Worm (Caenorhabditis elegans): Measurements from ENCODE around the gene lgc-21.

lgc-21 gene

DNA sequence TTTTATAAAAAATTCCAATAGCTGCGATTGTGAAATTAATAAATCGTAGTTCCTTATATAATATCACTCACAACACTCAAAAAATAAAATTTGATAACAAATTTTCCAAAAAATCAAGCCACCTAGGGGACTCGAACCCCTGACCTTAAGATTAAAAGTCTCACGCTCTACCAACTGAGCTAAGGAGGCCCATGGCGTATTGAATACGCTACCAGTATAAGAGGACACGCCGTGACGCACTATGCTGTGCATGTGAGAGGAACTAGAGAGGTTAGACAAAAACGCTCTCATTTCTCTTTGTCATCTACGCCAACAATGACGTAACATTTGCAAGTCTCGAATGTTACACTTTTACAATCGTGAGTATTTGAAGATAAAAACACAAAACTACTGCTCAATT, 4.0 kb downstream of the lgc-21 start (continued):
- TF ChIP-seq Y75B8A.6 (GFP tag; IDR thresholded peaks at IDR 0.05): peak; percentile 75; the same call in 1 of the 2 replicates
- TF ChIP-seq hif-1 (tag; optimal IDR thresholded peaks at IDR 0.05): peak; percentile 55 to 76
- peak; percentile 72 for TF ChIP-seq ceh-32 (tag; optimal IDR thresholded peaks at IDR 0.05; ENCODE audit: poor library complexity)
- peak; percentile 28 for TF ChIP-seq fkh-10 (GFP tag; optimal IDR thresholded peaks at IDR 0.05)
- TF ChIP-seq aly-2 (tag; optimal IDR thresholded peaks at IDR 0.05): peak; percentile 56
- TF ChIP-seq ceh-82 (tag; optimal IDR thresholded peaks at IDR 0.05): no peak
- peak; percentile 90 to 91 for TF ChIP-seq daf-16 (GFP tag; optimal IDR thresholded peaks at IDR 0.05)
- peak; percentile 91 for TF ChIP-seq daf-16 (tag; optimal IDR thresholded peaks at IDR 0.05)
- TF ChIP-seq nhr-11 (tag; optimal IDR thresholded peaks at IDR 0.05): peak; percentile 86
- TF ChIP-seq mdt-29 (GFP tag; IDR thresholded peaks at IDR 0.05): peak; percentile 80
- peak; percentile 96 for TF ChIP-seq ceh-20 (GFP tag; IDR thresholded peaks at IDR 0.05)
- peak; percentile 95 for TF ChIP-seq nhr-111 (GFP tag; optimal IDR thresholded peaks at IDR 0.05)
- TF ChIP-seq T26A8.4 (GFP tag; IDR thresholded peaks at IDR 0.05): peak; percentile 94
- TF ChIP-seq lim-7 (GFP tag; IDR thresholded peaks at IDR 0.05): peak; percentile 100
- no peak for TF ChIP-seq nhr-237 (tag; optimal IDR thresholded peaks at IDR 0.05)
- TF ChIP-seq spr-1 (tag; optimal IDR thresholded peaks at IDR 0.05): peak; percentile 81
- peak; percentile 97 for TF ChIP-seq dmd-8 (GFP tag; IDR thresholded peaks at IDR 0.05)
- TF ChIP-seq ceh-28 (tag; optimal IDR thresholded peaks at IDR 0.05): peak; percentile 18
- no peak for TF ChIP-seq skn-1 (tag; optimal IDR thresholded peaks at IDR 0.05)
- no peak for TF ChIP-seq set-16 (GFP tag; IDR thresholded peaks at IDR 0.05)
- peak; percentile 88 for TF ChIP-seq saeg-2 (GFP tag; IDR thresholded peaks at IDR 0.05)
- TF ChIP-seq mep-1 (tag; optimal IDR thresholded peaks at IDR 0.05): peak; percentile 95
- TF ChIP-seq cey-2 (tag; optimal IDR thresholded peaks at IDR 0.05; ENCODE audit: borderline replicate concordance, insufficient read depth): no peak
- peak; percentile 89 for TF ChIP-seq ces-1 (GFP tag; optimal IDR thresholded peaks at IDR 0.05)
- TF ChIP-seq lin-29 (GFP tag; IDR thresholded peaks at IDR 0.05): peak; percentile 68; the same call in 1 of the 2 replicates
- peak; percentile 83 for TF ChIP-seq nhr-48 (tag; optimal IDR thresholded peaks at IDR 0.05)
- TF ChIP-seq arid-1 (GFP tag; conservative IDR thresholded peaks at IDR 0.05): peak; percentile 97
- TF ChIP-seq tra-1 (GFP tag; IDR thresholded peaks at IDR 0.05): peak; percentile 97

DNA sequence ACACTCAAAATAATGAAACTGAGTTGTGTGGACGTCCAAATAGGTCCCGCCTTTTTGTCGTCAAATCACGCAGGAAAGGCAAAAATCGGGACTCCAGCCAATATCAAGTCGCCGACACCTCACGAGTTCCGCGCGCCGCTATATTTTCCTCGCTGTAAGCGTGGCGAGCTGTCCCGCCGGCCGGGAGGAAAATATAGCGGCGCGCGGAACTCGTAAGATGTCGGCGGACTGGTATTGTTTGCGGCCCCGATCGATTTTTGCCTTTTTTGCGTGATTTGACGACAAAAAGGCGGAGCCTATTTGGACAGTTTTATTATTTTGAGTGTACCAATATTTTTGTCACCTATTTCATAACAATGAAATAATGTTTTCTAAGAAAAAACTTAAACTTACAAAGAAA, 5.0 kb downstream of the lgc-21 start:
- no peak for TF ChIP-seq nhr-48 (tag; optimal IDR thresholded peaks at IDR 0.05)
- peak; percentile 49 for TF ChIP-seq set-16 (GFP tag; IDR thresholded peaks at IDR 0.05)

DNA sequence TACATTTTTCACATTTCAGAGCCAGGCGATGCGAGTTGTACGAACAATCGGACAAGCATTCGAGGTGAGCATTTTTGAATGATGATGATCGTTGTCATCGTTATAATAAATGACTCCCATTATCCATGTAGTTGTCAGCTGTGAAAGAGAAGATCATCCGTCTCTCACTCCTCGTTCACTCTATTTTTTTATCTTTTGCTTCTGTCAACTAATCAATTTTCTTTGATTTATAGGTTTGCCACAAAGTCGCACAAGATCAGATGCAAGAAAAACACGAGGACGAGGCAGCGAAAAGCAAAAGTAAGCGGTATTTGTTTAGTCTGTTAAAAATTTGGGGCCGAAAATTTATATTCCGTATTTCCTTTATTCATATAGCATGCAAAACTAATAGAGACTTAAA, 11.3 kb downstream of the lgc-21 start:
- no peak for TF ChIP-seq daf-8 (GFP tag; IDR thresholded peaks at IDR 0.05)
- no peak for TF ChIP-seq snpc-1.2 (GFP tag; IDR thresholded peaks at IDR 0.05)
- no peak for TF ChIP-seq lin-29 (GFP tag; IDR thresholded peaks at IDR 0.05)
- peak in 1 of 2 experiments; percentile 97 for TF ChIP-seq unc-62 (GFP tag; optimal IDR thresholded peaks at IDR 0.05 in 1 of 2)
- no peak for TF ChIP-seq unc-62 (tag; optimal IDR thresholded peaks at IDR 0.05)
- no peak for TF ChIP-seq daf-19 (GFP tag; conservative IDR thresholded peaks at IDR 0.05)
- no peak for TF ChIP-seq ceh-82 (tag; optimal IDR thresholded peaks at IDR 0.05)
- TF ChIP-seq ceh-28 (tag; optimal IDR thresholded peaks at IDR 0.05): no peak
- TF ChIP-seq nhr-28 (tag; optimal IDR thresholded peaks at IDR 0.05): peak; percentile 10
- no peak for TF ChIP-seq unc-130 (GFP tag; optimal IDR thresholded peaks at IDR 0.05)
- TF ChIP-seq hlh-30 (tag; optimal IDR thresholded peaks at IDR 0.05; ENCODE audit: insufficient read depth): peak; percentile 29
- peak; percentile 66; the same call in 1 of the 2 replicates for TF ChIP-seq ceh-20 (GFP tag; IDR thresholded peaks at IDR 0.05)
- no peak for TF ChIP-seq rbr-2 (tag; optimal IDR thresholded peaks at IDR 0.05)
- no peak for TF ChIP-seq zip-11 (GFP tag; IDR thresholded peaks at IDR 0.05)
- no peak for TF ChIP-seq ZK546.5 (tag; optimal IDR thresholded peaks at IDR 0.05)
- no peak for TF ChIP-seq spr-3 (GFP tag; optimal IDR thresholded peaks at IDR 0.05)
- TF ChIP-seq lin-13 (GFP tag; optimal IDR thresholded peaks at IDR 0.05): no peak
- TF ChIP-seq zfp-2 (tag; optimal IDR thresholded peaks at IDR 0.05): no peak
- no peak for TF ChIP-seq dmd-6 (GFP tag; IDR thresholded peaks at IDR 0.05)
- peak in 1 of 2 experiments; percentile 55 for TF ChIP-seq daf-16 (GFP tag; optimal IDR thresholded peaks at IDR 0.05)
- TF ChIP-seq daf-16 (tag; optimal IDR thresholded peaks at IDR 0.05): no peak
